Fruit fly (Drosophila melanogaster) whole organism, wandering third instar larva: Measurements from ENCODE around the gene CG13640.
A peak's percentile ranks its signal among the peaks of the same experiment; 100 is the strongest.

Source experiments
- Abd-B ChIP-seq: fragments of >200 bp; optimal IDR thresholded peaks from 2 replicates; lab custom pipeline; 2017; ENCODE audit warnings: missing biosample characterization, missing genetic modification characterization
- CG32264 ChIP-seq: fragments of 200-800 bp; sonication (Bioruptor generic); optimal IDR thresholded peaks from 2 replicates; lab custom pipeline; 2016; ENCODE audit warnings: missing biosample characterization, missing genetic modification characterization
- CG9705 ChIP-seq: fragments of 200-800 bp; sonication (Bioruptor generic); optimal IDR thresholded peaks from 2 replicates; lab custom pipeline; 2018; ENCODE audit warnings: missing biosample characterization, mild to moderate bottlenecking, missing genetic modification characterization
- CrebA ChIP-seq: fragments of 200-800 bp; sonication (Bioruptor generic); optimal IDR thresholded peaks from 2 replicates; lab custom pipeline; 2016; ENCODE audit warnings: missing biosample characterization, mild to moderate bottlenecking, missing genetic modification characterization, borderline replicate concordance
- Dfd ChIP-seq: fragments of >200 bp; optimal IDR thresholded peaks from 2 replicates; lab custom pipeline; 2017; ENCODE audit warnings: missing biosample characterization, missing genetic modification characterization
- Dif ChIP-seq: fragments of 200-275, 200-300 bp; sonication (Bioruptor generic); optimal IDR thresholded peaks from 2 replicates; lab custom pipeline; 2018; ENCODE audit warnings: missing biosample characterization, missing genetic modification characterization; ENCODE audit not compliant: partially characterized antibody
- GATAd ChIP-seq: sonication (Bioruptor generic); optimal IDR thresholded peaks from 2 replicates; lab custom pipeline; 2016; ENCODE audit warnings: missing biosample characterization, missing genetic modification characterization
- HLH106 ChIP-seq: fragments of 200-800 bp; optimal IDR thresholded peaks from 3 replicates; lab custom pipeline; 2019; ENCODE audit warnings: missing biosample characterization, mild to moderate bottlenecking, missing genetic modification characterization, moderate library complexity
- Hnf4 ChIP-seq: fragments of 200-800 bp; sonication (Bioruptor generic); optimal IDR thresholded peaks from 2 replicates; lab custom pipeline; 2016; ENCODE audit warnings: missing biosample characterization, mild to moderate bottlenecking, missing genetic modification characterization
- Hr78 ChIP-seq: fragments of >200 bp; optimal IDR thresholded peaks from 2 replicates; lab custom pipeline; 2017; ENCODE audit warnings: missing biosample characterization, missing genetic modification characterization
- Hr83 ChIP-seq: fragments of 200-300 bp; sonication (Bioruptor generic); optimal IDR thresholded peaks from 2 replicates; lab custom pipeline; 2016; ENCODE audit warnings: missing biosample characterization, mild to moderate bottlenecking, missing genetic modification characterization, moderate library complexity; ENCODE audit not compliant: poor library complexity, severe bottlenecking
- Jra ChIP-seq: sonication (Bioruptor generic); optimal IDR thresholded peaks from 2 replicates; lab custom pipeline; 2016; ENCODE audit warnings: missing biosample characterization, missing genetic modification characterization
- Mio ChIP-seq: sonication (Bioruptor generic); optimal IDR thresholded peaks from 2 replicates; lab custom pipeline; 2016; ENCODE audit warnings: missing biosample characterization, missing genetic modification characterization
- Myc ChIP-seq: fragments of >200 bp; optimal IDR thresholded peaks from 2 replicates; lab custom pipeline; 2017
- N ChIP-seq: fragments of >200 bp; optimal IDR thresholded peaks from 2 replicates; lab custom pipeline; 2018; ENCODE audit warnings: missing biosample characterization, missing external identifiers, missing genetic modification characterization
- OdsH ChIP-seq: fragments of 200-800 bp; sonication (Bioruptor generic); optimal IDR thresholded peaks from 2 replicates; lab custom pipeline; 2016; ENCODE audit warnings: missing biosample characterization, mild to moderate bottlenecking, missing genetic modification characterization
- Rel ChIP-seq, 2 experiments: fragments of 200-800 bp; sonication (Bioruptor generic) in 1 of 2; optimal IDR thresholded peaks; 2 replicates in 1 of 2; 3 replicates in 1 of 2; lab custom pipeline; 2016 to 2019; ENCODE audit warnings: mild to moderate bottlenecking in 2 of 2, missing biosample characterization in 2 of 2, missing genetic modification characterization in 2 of 2, moderate library complexity in 1 of 2
- Sp1 ChIP-seq: fragments of 200-800 bp; sonication (Bioruptor generic); optimal IDR thresholded peaks from 3 replicates; lab custom pipeline; 2019; ENCODE audit warnings: missing biosample characterization, mild to moderate bottlenecking, missing genetic modification characterization, moderate library complexity
- Vsx2 ChIP-seq: fragments of 200-300, 225-300 bp; sonication (Bioruptor generic); optimal IDR thresholded peaks from 2 replicates; lab custom pipeline; 2018; ENCODE audit warnings: missing biosample characterization, missing genetic modification characterization; ENCODE audit not compliant: partially characterized antibody
- br ChIP-seq: fragments of 200-800 bp; sonication (Bioruptor generic); optimal IDR thresholded peaks from 2 replicates; lab custom pipeline; 2016; ENCODE audit warnings: missing biosample characterization, missing genetic modification characterization
- brk ChIP-seq: fragments of 200-800 bp; sonication (Bioruptor generic); optimal IDR thresholded peaks from 2 replicates; lab custom pipeline; 2016; ENCODE audit warnings: missing biosample characterization, mild to moderate bottlenecking, missing genetic modification characterization
- dl ChIP-seq, 2 experiments: fragments of 175-275, 200-275 bp in 1 of 2; fragments of 200-275 bp in 1 of 2; sonication (Bioruptor generic); optimal IDR thresholded peaks; lab custom pipeline; 2018; ENCODE audit warnings: mild to moderate bottlenecking in 2 of 2, missing biosample characterization in 2 of 2, missing genetic modification characterization in 2 of 2, moderate library complexity in 2 of 2; ENCODE audit not compliant: partially characterized antibody in 2 of 2, insufficient read depth in 1 of 2
- dmrt93B ChIP-seq: fragments of 200-800 bp; sonication (Bioruptor generic); optimal IDR thresholded peaks from 2 replicates; lab custom pipeline; 2018; ENCODE audit warnings: missing biosample characterization, mild to moderate bottlenecking, missing genetic modification characterization
- dsf ChIP-seq: sonication (Bioruptor generic); optimal IDR thresholded peaks from 2 replicates; lab custom pipeline; 2016; ENCODE audit warnings: missing biosample characterization, missing genetic modification characterization, borderline replicate concordance
- ey ChIP-seq: fragments of 200-800 bp; sonication (Bioruptor generic); optimal IDR thresholded peaks from 2 replicates; lab custom pipeline; 2016; ENCODE audit warnings: missing biosample characterization, missing genetic modification characterization
- foxo ChIP-seq, 2 experiments: fragments of 200-800 bp; sonication (Bioruptor generic); optimal IDR thresholded peaks; 2 replicates in 1 of 2; 3 replicates in 1 of 2; lab custom pipeline; 2016 to 2017; ENCODE audit warnings: missing biosample characterization in 2 of 2, missing genetic modification characterization in 2 of 2
- fru ChIP-seq: fragments of 200-800 bp; sonication (Bioruptor generic); optimal IDR thresholded peaks from 3 replicates; lab custom pipeline; 2016; ENCODE audit warnings: missing biosample characterization, mild to moderate bottlenecking, missing genetic modification characterization
- jim ChIP-seq: fragments of 175-275, 200-325 bp; sonication (Bioruptor generic); optimal IDR thresholded peaks from 2 replicates; lab custom pipeline; 2016; ENCODE audit warnings: missing biosample characterization, mild to moderate bottlenecking, missing genetic modification characterization
- lola ChIP-seq: fragments of >200 bp; optimal IDR thresholded peaks from 2 replicates; lab custom pipeline; 2017; ENCODE audit warnings: missing biosample characterization, missing genetic modification characterization
- pan ChIP-seq: fragments of >200 bp; optimal IDR thresholded peaks from 2 replicates; lab custom pipeline; 2017
- psq ChIP-seq: fragments of 200-800 bp; sonication (Bioruptor generic); optimal IDR thresholded peaks from 3 replicates; lab custom pipeline; 2017; ENCODE audit warnings: missing biosample characterization, mild to moderate bottlenecking, missing genetic modification characterization, moderate library complexity
- rgr ChIP-seq: fragments of 200-800 bp; sonication (Bioruptor generic); optimal IDR thresholded peaks from 3 replicates; lab custom pipeline; 2016; ENCODE audit warnings: missing biosample characterization, mild to moderate bottlenecking, missing genetic modification characterization
- sage ChIP-seq: fragments of 200-800 bp; sonication (Bioruptor generic); optimal IDR thresholded peaks from 2 replicates; lab custom pipeline; 2016; ENCODE audit warnings: missing biosample characterization, mild to moderate bottlenecking, missing genetic modification characterization
- sv ChIP-seq: fragments of 200-800 bp; sonication (Bioruptor generic); optimal IDR thresholded peaks from 3 replicates; lab custom pipeline; 2016; ENCODE audit warnings: missing biosample characterization, missing genetic modification characterization
- tai ChIP-seq: sonication (Bioruptor generic); optimal IDR thresholded peaks from 2 replicates; lab custom pipeline; 2016; ENCODE audit warnings: missing biosample characterization, missing genetic modification characterization
- usp ChIP-seq: fragments of >200 bp; optimal IDR thresholded peaks from 2 replicates; lab custom pipeline; 2017; ENCODE audit warnings: missing biosample characterization, missing genetic modification characterization
- woc ChIP-seq: sonication (Bioruptor generic); optimal IDR thresholded peaks from 2 replicates; lab custom pipeline; 2016; ENCODE audit warnings: missing biosample characterization, mild to moderate bottlenecking, missing genetic modification characterization

Gene CG13640

DNA sequence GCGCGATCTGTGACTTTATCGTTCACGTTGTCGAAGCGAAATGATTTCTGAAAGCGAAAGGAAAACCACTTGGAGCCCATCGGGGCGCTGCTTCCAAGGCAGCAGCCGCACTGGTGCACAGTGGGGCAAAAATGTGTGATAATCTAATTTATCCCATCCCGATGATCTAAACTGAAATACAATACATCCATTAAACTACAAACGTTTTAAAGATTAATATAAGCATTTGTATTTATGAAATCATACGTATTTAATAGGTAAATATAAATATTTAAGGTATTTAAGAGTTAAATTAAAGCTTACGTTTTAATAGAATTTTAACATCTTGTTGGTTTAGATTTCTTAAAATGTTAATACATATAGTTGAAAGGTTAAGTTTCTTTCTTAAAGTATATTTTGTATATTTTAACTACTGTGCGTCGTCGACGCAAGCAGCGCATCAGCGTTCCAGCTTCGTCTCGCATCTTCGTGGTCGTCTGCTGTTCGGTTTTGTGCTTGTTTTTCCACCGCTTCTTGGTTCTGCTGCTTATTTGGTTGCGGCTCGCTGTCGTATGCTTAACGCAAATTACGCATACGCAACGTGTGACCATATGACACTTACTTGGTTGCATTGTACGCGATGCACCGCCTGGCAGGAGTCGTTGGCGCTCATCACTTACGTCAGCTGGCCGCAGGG lies 44.1 kb upstream of the CG13640 start, which contains the start of gene CG13643:
TSS of gene CG13643 (minus strand) at position 46 of the 676 bp plus-strand sequence.
- no peak for TF ChIP-seq CG9705
- TF ChIP-seq ey, result no peak
- no peak for TF ChIP-seq usp (GFP tag; lab: Kevin White, UChicago)
- no peak for TF ChIP-seq sage (GFP tag; lab: Kevin White, UChicago)
- TF ChIP-seq Sp1 (GFP tag; lab: Kevin White, UChicago), result no peak
- no peak for TF ChIP-seq pan
- no peak for TF ChIP-seq dsf (GFP tag; lab: Kevin White, UChicago)
- no peak for TF ChIP-seq woc (GFP tag; lab: Kevin White, UChicago)

DNA sequence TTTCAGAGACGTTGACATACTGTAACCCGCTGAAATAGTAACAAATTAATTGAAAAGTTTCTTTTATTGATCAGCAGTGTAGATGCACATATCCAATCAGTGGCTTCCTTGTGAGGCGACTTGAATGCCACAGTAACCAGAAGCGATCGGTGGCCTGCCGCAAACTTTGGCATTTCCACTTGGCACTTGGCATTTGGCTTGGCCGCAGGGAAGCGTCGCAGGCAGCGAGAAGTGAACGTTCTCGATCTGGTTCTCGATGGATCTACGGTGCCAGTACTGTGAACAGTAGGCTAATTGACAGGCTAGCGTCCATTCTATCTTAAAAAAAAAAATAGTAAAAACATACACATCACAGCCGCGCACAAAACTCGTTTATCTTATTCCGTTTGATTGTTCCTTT lies 38.9 kb upstream of the CG13640 start, which contains the start of gene CG10845:
TSS of gene CG10845 (plus strand) at position 301 of the 400 bp plus-strand sequence.
- TF ChIP-seq lola (GFP tag; lab: Kevin White, UChicago), result no peak
- TF ChIP-seq Hr83, result no peak
- no peak for TF ChIP-seq jim (GFP tag; lab: Kevin White, UChicago)
- no peak for TF ChIP-seq Dfd (GFP tag; lab: Kevin White, UChicago)

- TF ChIP-seq CG9705 (no peak), psq (no peak), jim (GFP tag; lab: Kevin White, UChicago) (no peak), Vsx2 (peak; percentile 13), Abd-B (no peak), sv (GFP tag; lab: Kevin White, UChicago) (no peak), CrebA (GFP tag; lab: Kevin White, UChicago) (peak; percentile 33), Dif (GFP tag; lab: Kevin White, UChicago) (peak; percentile 74), dl (GFP tag; optimal IDR thresholded peaks at IDR 0.05; lab: Kevin White, UChicago; ENCODE audit: insufficient read depth in 1 of 2, partially characterized antibody in 2 of 2) (peak in 1 of 2 experiments; percentile 49), HLH106 (no peak), foxo (GFP tag; optimal IDR thresholded peaks at IDR 0.05; lab: Kevin White, UChicago) (no peak)
These were observed 32.6 kb upstream of the CG13640 start, which contains the start of the genes CG31121 and CG11069 for dm6 chr3R:24894419-24895206. Gene CG31121, minus strand, starts transcription at chr3R:24894605. Gene CG11069, plus strand, starts transcription at chr3R:24894742.

dm6 chr3R:24893320-24893955 lies 31.5 kb upstream of the CG13640 start:
- TF ChIP-seq dl (GFP tag; optimal IDR thresholded peaks at IDR 0.05; lab: Kevin White, UChicago; ENCODE audit: insufficient read depth in 1 of 2, partially characterized antibody in 2 of 2) (no peak), ey (peak; percentile 35), N (GFP tag; lab: Kevin White, UChicago) (no peak), Mio (GFP tag; lab: Kevin White, UChicago) (no peak), fru (GFP tag; lab: Kevin White, UChicago) (peak; percentile 82), sv (GFP tag; lab: Kevin White, UChicago) (peak; percentile 44), Sp1 (GFP tag; lab: Kevin White, UChicago) (peak; percentile 94), dsf (GFP tag; lab: Kevin White, UChicago) (peak; percentile 16), Hr83 (no peak), GATAd (GFP tag; lab: Kevin White, UChicago) (no peak), CG32264 (GFP tag; lab: Kevin White, UChicago) (no peak), Myc (no peak), HLH106 (peak; percentile 91), CG9705 (peak; percentile 43), Abd-B (no peak), Jra (GFP tag; lab: Kevin White, UChicago) (peak; percentile 14), usp (GFP tag; lab: Kevin White, UChicago) (no peak), Dfd (GFP tag; lab: Kevin White, UChicago) (no peak), woc (GFP tag; lab: Kevin White, UChicago) (peak; percentile 37), Rel (GFP tag; optimal IDR thresholded peaks at IDR 0.05; lab: Kevin White, UChicago) (peak; percentile 48), Rel (tag; optimal IDR thresholded peaks at IDR 0.05; lab: Kevin White, UChicago) (peak; percentile 39), br (GFP tag; lab: Kevin White, UChicago) (peak; percentile 11), dmrt93B (peak; percentile 66), brk (no peak), Hnf4 (GFP tag; lab: Kevin White, UChicago) (no peak), OdsH (GFP tag; lab: Kevin White, UChicago) (peak; percentile 89), foxo (GFP tag; optimal IDR thresholded peaks at IDR 0.05; lab: Kevin White, UChicago) (peak in 1 of 2 experiments; percentile 88), tai (GFP tag; lab: Kevin White, UChicago) (no peak), Hr78 (GFP tag; lab: Kevin White, UChicago) (no peak), pan (no peak), rgr (GFP tag; lab: Kevin White, UChicago) (peak; percentile 77), CrebA (GFP tag; lab: Kevin White, UChicago) (peak; percentile 9), jim (GFP tag; lab: Kevin White, UChicago) (no peak), Dif (GFP tag; lab: Kevin White, UChicago) (no peak), Vsx2 (peak; percentile 0)
